Fruit fly (Drosophila melanogaster) whole organism, prepupa: ENCODE data around the gene Mau2.

ENCODE experiments used
- CG11294 ChIP-seq: fragments of 200-800 bp; sonication (Bioruptor generic); IDR thresholded peaks from 2 replicates; pipeline ENCODE4 v1.3.6; 2022; ENCODE audit warnings: missing biosample characterization, missing genetic modification characterization
- CG11902 ChIP-seq: fragments of 200-800 bp; sonication (Bioruptor generic); optimal IDR thresholded peaks from 3 replicates; lab custom pipeline; 2016; ENCODE audit warnings: missing biosample characterization, missing genetic modification characterization
- CG16779 ChIP-seq: fragments of 200-800 bp; sonication (Bioruptor generic); optimal IDR thresholded peaks from 3 replicates; lab custom pipeline; 2017; ENCODE audit warnings: missing biosample characterization, mild to moderate bottlenecking, missing genetic modification characterization
- Hr38 ChIP-seq: sonication (Bioruptor generic); optimal IDR thresholded peaks from 2 replicates; lab custom pipeline; 2016; ENCODE audit warnings: missing biosample characterization, missing genetic modification characterization
- OdsH ChIP-seq: fragments of 200-800 bp; sonication (Bioruptor generic); optimal IDR thresholded peaks from 3 replicates; lab custom pipeline; 2016; ENCODE audit warnings: missing biosample characterization, missing genetic modification characterization

dm6 chr3R:15208712-15209499, at the start of gene Mau2, which contains the start of gene Spn88Eb:
- TF ChIP-seq CG11294 (GFP tag; lab: Robert Waterston, UW) (peak; percentile 43; the same call in 1 of the 2 replicates), Hr38 (GFP tag; lab: Kevin White, UChicago) (no peak), OdsH (no peak), CG16779 (tag; lab: Kevin White, UChicago) (no peak), CG11902 (no peak)
